Fruit fly (Drosophila melanogaster) whole organism, prepupa: ENCODE measurements around the gene HP5.

ENCODE experiments used
- Eip78C ChIP-seq: fragments of 200-800 bp; sonication (Bioruptor generic); peaks from one replicate; lab custom pipeline; 2016; ENCODE audit warnings: missing biosample characterization, missing genetic modification characterization
- Lpt ChIP-seq: fragments of 200-800 bp; sonication (Bioruptor generic); optimal IDR thresholded peaks from 3 replicates; lab custom pipeline; 2016; ENCODE audit warnings: missing biosample characterization, missing genetic modification characterization
- Met ChIP-seq: fragments of 200-800 bp; sonication (Bioruptor generic); optimal IDR thresholded peaks from 3 replicates; lab custom pipeline; 2016; ENCODE audit warnings: missing biosample characterization, missing genetic modification characterization

dm6 chrX:11495474-11495873, 40.9 kb downstream of the HP5 start:
- no peak for TF ChIP-seq Lpt (GFP tag; lab: Kevin White, UChicago)
- TF ChIP-seq Eip78C (GFP tag; lab: Kevin White, UChicago), result no peak
- no peak for TF ChIP-seq Met (GFP tag; lab: Kevin White, UChicago)
